Worm (Caenorhabditis elegans): ENCODE measurements around the gene memb-2.

Gene memb-2

DNA sequence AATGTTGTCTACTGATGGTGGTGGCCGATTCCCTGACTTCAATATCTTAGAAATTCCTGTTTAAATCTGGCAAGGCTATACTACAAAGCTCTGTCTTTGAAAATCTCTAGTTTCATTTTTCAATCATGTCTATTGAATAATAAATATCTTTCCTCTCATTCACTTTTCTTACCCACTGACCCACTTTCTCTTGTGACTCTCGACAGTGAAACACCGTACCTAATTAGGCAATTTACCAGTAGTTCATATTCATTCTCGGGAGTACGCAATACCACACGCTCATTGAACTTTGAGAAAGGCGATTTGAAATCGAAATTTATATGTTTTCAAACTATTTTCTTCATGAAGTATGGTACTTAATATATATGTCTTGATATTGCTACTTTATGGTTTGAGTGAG lies 35.1 kb downstream of the memb-2 start, which contains the start of gene CD4.11:
Gene CD4.11, plus strand, starts transcription at position 301 of the 400 bp plus-strand sequence.
- TF ChIP-seq him-1 (tag; optimal IDR thresholded peaks at IDR 0.05) (no peak), W03F9.2 (tag; optimal IDR thresholded peaks at IDR 0.05) (no peak), dao-5 (tag; optimal IDR thresholded peaks at IDR 0.05) (no peak)

DNA sequence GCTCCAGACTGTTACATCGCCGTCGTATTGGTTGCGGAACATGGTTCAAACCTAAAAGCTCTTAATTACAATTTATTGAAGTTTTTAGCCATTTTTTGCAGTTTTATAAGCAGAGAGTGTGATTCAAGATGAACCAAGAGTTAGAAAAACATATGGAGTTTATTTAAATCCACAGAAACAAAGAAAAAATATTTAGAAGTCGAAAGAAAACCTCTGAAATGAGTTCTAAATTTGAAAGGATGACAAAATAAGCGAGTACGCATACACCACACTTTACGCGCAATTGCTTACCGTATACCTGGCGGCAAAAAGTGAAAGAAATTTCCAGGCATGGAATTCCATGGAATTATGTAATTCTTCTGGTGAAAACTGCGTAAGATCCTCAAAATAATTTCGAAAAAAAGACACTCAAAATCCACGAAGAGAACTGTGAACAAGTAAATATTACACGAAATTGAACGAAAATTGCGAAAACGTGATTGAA lies 35.6 kb downstream of the memb-2 start, which contains the start of gene pas-6:
Gene pas-6, minus strand, starts transcription at position 51 of the 484 bp plus-strand sequence.
- no peak for TF ChIP-seq him-1 (tag; optimal IDR thresholded peaks at IDR 0.05)
- TF ChIP-seq W03F9.2 (tag; optimal IDR thresholded peaks at IDR 0.05) = peak; percentile 10

DNA sequence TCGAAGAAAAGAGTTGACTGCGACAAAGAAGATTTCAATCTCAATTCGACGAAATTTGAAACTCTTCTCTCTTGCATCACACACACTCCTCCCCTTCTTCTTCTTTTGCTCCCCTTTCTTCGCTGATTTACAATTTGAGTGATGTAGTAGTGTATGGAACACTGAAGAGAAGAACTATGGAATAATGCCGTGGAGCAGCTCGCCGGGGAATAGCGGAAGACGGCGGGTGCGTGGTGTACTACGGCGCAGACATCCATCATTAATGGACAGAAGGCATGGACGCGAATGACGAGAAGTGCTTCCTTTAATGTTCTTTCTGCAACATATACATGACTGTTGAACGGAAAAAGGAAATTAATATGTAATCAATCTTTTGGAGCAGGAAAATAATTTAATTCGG lies 37.1 kb downstream of the memb-2 start:
- TF ChIP-seq dao-5 (tag; optimal IDR thresholded peaks at IDR 0.05) = no peak
- TF ChIP-seq W03F9.2 (tag; optimal IDR thresholded peaks at IDR 0.05) = no peak
- no peak for TF ChIP-seq him-1 (tag; optimal IDR thresholded peaks at IDR 0.05)

DNA sequence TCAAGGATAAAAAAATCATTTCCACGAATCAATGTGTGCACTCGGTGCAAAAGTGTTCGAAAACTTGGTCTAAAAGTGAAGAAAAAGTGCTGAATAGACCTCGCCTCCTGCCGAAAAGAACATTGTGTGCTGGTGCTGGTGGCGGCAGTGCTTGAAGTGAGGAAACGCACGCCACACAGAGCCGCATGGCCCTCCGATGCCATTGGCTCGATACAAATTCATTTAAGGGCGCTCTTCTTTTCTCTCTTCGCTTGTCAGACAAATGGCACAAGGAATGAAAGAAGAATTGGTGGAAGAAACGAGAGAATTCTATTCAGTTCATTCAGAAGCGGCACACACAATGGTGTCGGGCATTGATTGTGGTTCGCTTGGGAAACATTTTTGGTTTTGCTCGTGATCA lies 37.6 kb downstream of the memb-2 start:
- TF ChIP-seq dao-5 (tag; optimal IDR thresholded peaks at IDR 0.05) (no peak), him-1 (tag; optimal IDR thresholded peaks at IDR 0.05) (no peak), W03F9.2 (tag; optimal IDR thresholded peaks at IDR 0.05) (no peak)

DNA sequence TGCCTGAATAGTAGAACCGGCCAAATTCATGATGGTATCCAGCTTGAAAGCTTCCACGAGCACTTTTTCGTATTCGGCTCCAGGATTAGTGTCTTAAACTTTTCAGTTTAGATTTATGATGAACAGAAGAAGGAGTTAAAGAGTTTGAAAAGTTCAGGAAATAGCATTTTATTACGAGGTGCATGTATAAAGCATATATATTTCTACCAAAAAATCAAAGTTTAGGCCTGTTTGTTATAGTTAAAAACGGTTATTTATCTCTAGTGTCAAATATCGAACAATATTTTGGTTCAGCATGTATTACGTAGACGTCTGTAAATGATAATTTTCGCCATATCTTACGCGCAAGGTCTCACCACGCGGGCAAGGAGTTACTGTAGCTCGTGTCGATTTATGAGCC lies 38.6 kb downstream of the memb-2 start, which contains the start of gene klc-2:
Gene klc-2, minus strand, starts transcription at position 101 of the 400 bp plus-strand sequence.
- no peak for TF ChIP-seq W03F9.2 (tag; optimal IDR thresholded peaks at IDR 0.05)
- TF ChIP-seq dao-5 (tag; optimal IDR thresholded peaks at IDR 0.05) = no peak
- TF ChIP-seq him-1 (tag; optimal IDR thresholded peaks at IDR 0.05) = no peak

DNA sequence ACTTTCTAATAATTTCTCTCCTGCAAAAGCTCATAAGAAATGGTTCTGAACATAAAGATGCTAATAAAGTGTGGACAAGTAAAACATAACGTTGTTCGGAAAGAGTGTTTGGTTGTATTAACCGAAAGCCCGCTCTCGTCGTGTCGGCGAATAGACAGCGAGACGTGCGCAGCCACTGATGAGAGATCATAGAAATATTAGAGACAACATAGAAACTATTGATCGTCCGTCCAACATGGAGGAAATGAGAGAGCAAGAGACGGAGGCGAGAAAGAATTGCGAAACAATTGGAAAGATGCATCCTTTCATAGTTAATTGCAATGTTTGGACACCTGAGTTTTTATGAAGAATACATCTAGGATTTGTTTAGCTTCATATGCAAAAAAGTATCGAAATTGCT lies 39.4 kb downstream of the memb-2 start:
- TF ChIP-seq dao-5 (tag; optimal IDR thresholded peaks at IDR 0.05) = no peak
- TF ChIP-seq him-1 (tag; optimal IDR thresholded peaks at IDR 0.05) = no peak
- TF ChIP-seq W03F9.2 (tag; optimal IDR thresholded peaks at IDR 0.05) = no peak

DNA sequence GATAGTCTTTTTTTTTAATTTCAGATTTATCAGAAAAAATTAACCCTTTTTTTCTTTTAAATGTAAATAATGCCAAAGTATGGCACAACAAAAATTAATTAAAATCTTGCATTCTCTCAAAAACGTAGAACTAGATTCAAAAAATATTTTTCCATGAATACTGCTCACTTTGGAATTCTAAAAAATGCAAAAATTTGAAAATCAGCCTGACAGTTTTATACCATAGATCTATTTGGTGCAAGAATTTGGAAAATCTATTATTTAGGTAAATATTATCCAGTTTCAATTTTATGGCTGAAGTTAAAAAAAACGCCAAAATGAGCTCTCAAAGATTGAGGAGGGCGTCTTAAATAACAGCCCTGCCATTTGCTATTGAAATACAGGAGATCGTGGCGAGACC lies 40.3 kb downstream of the memb-2 start:
- TF ChIP-seq dao-5 (tag; optimal IDR thresholded peaks at IDR 0.05) (no peak), W03F9.2 (tag; optimal IDR thresholded peaks at IDR 0.05) (no peak), him-1 (tag; optimal IDR thresholded peaks at IDR 0.05) (no peak)

DNA sequence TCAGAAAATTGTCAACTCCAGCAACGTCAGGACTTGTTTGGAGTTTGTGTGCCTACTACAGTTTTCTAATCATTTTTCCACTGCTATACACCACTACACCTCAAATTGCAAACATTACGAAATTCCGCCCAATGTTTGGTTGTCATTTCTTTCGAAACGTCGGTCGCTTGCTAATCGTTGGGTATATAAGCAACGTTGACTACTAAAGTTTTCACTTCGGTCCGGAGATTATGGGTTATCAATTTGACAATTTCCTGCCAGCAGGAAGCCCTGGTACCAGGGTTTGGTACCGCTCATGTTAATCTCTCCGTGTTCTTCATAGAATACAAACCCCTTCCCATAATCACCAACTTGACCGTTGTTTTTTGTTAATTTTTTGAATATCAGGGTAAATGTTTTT lies 43.9 kb downstream of the memb-2 start:
- no peak for TF ChIP-seq dao-5 (tag; optimal IDR thresholded peaks at IDR 0.05)
- TF ChIP-seq W03F9.2 (tag; optimal IDR thresholded peaks at IDR 0.05) = peak; percentile 54
- TF ChIP-seq him-1 (tag; optimal IDR thresholded peaks at IDR 0.05) = peak; percentile 27

DNA sequence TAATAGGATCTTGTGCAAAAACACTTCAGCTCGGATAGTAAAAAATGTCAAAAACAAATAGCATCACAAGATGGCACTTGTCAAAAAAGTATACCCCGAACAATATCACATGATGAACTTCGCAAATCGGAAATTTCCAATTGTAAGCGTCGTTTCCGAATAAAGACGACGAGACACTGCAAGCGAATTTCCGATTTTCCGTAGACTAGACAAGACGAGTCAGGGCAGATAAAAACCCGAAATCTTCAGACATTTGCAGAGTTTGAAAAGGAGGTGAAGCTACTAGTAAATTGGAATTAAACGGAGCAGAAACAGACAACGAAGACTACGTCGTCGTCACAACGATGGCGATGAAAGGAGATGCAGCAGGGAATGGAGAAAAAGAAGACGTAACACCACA lies 48.2 kb downstream of the memb-2 start:
- TF ChIP-seq dao-5 (tag; optimal IDR thresholded peaks at IDR 0.05) = no peak
- TF ChIP-seq him-1 (tag; optimal IDR thresholded peaks at IDR 0.05) = no peak
- TF ChIP-seq W03F9.2 (tag; optimal IDR thresholded peaks at IDR 0.05) = no peak

DNA sequence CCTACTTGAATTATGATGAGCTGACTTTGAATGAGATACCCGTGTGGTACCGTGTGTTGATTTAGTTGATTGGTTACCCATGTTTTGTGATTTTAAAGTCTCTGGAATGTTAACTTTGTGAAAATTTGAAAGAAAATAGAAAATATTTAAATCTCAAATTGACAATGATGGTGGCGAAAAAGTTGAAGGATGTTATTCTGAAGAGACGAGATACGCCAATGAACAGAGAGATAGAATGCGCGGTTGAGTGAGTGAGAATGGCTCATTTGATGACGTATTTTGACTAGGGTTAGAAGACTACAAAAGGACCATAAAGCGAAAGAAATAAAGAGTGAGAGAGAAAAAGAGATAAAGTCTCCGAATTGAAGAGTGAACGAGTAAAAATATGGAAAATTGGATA lies 49.5 kb downstream of the memb-2 start, which contains the start of gene glb-6:
Gene glb-6, minus strand, starts transcription at position 101 of the 400 bp plus-strand sequence.
- no peak for TF ChIP-seq W03F9.2 (tag; optimal IDR thresholded peaks at IDR 0.05)
- no peak for TF ChIP-seq him-1 (tag; optimal IDR thresholded peaks at IDR 0.05)
- no peak for TF ChIP-seq dao-5 (tag; optimal IDR thresholded peaks at IDR 0.05)

Data from whole organism, L4/young adult.